Fruit fly (Drosophila melanogaster) whole organism, embryonic: Measurements from ENCODE around the gene Acp63F.
A peak's percentile ranks its signal among the peaks of the same experiment; 100 is the strongest.

Source experiments
- ATbp ChIP-seq: fragments of 200-800 bp; sonication (Bioruptor generic); optimal IDR thresholded peaks from 2 replicates; lab custom pipeline; 2017; ENCODE audit warnings: missing biosample characterization, mild to moderate bottlenecking, missing genetic modification characterization, missing genetic modification reagents
- CG11085 ChIP-seq: fragments of 200-800 bp; sonication (Bioruptor generic); IDR thresholded peaks from 2 replicates; pipeline ENCODE4 v1.3.6; 2022; ENCODE audit warnings: missing biosample characterization, missing genetic modification characterization
- CG11695 ChIP-seq: fragments of 200-800 bp; sonication (Bioruptor generic); IDR thresholded peaks from 3 replicates; pipeline ENCODE4 v1.3.6; 2022; ENCODE audit warnings: missing biosample characterization, missing genetic modification characterization
- CG12104 ChIP-seq: fragments of 200-800 bp; sonication (Bioruptor generic); optimal IDR thresholded peaks from 3 replicates; lab custom pipeline; 2016; ENCODE audit warnings: missing biosample characterization, missing genetic modification characterization
- CG15011 ChIP-seq: fragments of 200-800 bp; sonication (Bioruptor generic); optimal IDR thresholded peaks from 3 replicates; lab custom pipeline; 2018; ENCODE audit warnings: missing biosample characterization, mild to moderate bottlenecking, missing genetic modification characterization
- CG15479 ChIP-seq: fragments of 200-800 bp; sonication (Bioruptor generic); optimal IDR thresholded peaks from 3 replicates; lab custom pipeline; 2019; ENCODE audit warnings: missing biosample characterization, mild to moderate bottlenecking, missing genetic modification characterization, moderate library complexity
- CG15696 ChIP-seq: fragments of 200-800 bp; sonication (Bioruptor generic); optimal IDR thresholded peaks from 2 replicates; lab custom pipeline; 2019; ENCODE audit warnings: missing biosample characterization, mild to moderate bottlenecking, missing genetic modification characterization, moderate library complexity
- CG17612 ChIP-seq: fragments of 200-800 bp; sonication (Bioruptor generic); IDR thresholded peaks from 2 replicates; pipeline ENCODE4 v1.3.6; 2022; ENCODE audit warnings: missing biosample characterization, missing genetic modification characterization
- CG32532 ChIP-seq: fragments of 200-800 bp; sonication (Bioruptor generic); IDR thresholded peaks from 2 replicates; pipeline ENCODE4 v1.3.6; 2022; ENCODE audit warnings: missing biosample characterization, missing genetic modification characterization
- CG32772 ChIP-seq: fragments of 200-800 bp; sonication (Bioruptor generic); IDR thresholded peaks from 2 replicates; pipeline ENCODE4 v1.3.6; 2022; ENCODE audit warnings: missing biosample characterization, missing genetic modification characterization
- CG3281 ChIP-seq: fragments of 200-800 bp; sonication (Bioruptor generic); optimal IDR thresholded peaks from 3 replicates; lab custom pipeline; 2017; ENCODE audit warnings: missing biosample characterization, mild to moderate bottlenecking, missing genetic modification characterization
- CG34376 ChIP-seq: fragments of 200-800 bp; sonication (Bioruptor generic); optimal IDR thresholded peaks from 2 replicates; lab custom pipeline; 2018; ENCODE audit warnings: missing biosample characterization, mild to moderate bottlenecking, missing genetic modification characterization
- CG34422 ChIP-seq: fragments of 200-800 bp; sonication (Bioruptor generic); IDR thresholded peaks from 3 replicates; pipeline ENCODE4 v1.3.6; 2022; ENCODE audit warnings: missing biosample characterization, missing genetic modification characterization
- CG3726 ChIP-seq: fragments of 200-800 bp; sonication (Bioruptor generic); IDR thresholded peaks from 3 replicates; pipeline ENCODE4, ENCODE4 v1.3.6; 2022; ENCODE audit warnings: missing biosample characterization, missing genetic modification characterization
- CG3995 ChIP-seq: fragments of 200-800 bp; sonication (Bioruptor generic); optimal IDR thresholded peaks from 3 replicates; lab custom pipeline; 2016; ENCODE audit warnings: missing biosample characterization, missing genetic modification characterization
- CG6854 ChIP-seq: fragments of 200-800 bp; sonication (Bioruptor generic); optimal IDR thresholded peaks from 3 replicates; lab custom pipeline; 2017; ENCODE audit warnings: missing biosample characterization, mild to moderate bottlenecking, missing genetic modification characterization
- CG7271 ChIP-seq: fragments of 200-800 bp; sonication (Bioruptor generic); optimal IDR thresholded peaks from 2 replicates; lab custom pipeline; 2018; ENCODE audit warnings: missing biosample characterization, mild to moderate bottlenecking, missing genetic modification characterization, moderate library complexity
- CG9437 ChIP-seq: fragments of 200-800 bp; sonication (Bioruptor generic); optimal IDR thresholded peaks from 2 replicates; lab custom pipeline; 2018; ENCODE audit warnings: missing biosample characterization, mild to moderate bottlenecking, missing genetic modification characterization
- CoRest ChIP-seq: fragments of 200-800 bp; sonication (Bioruptor generic); optimal IDR thresholded peaks from 3 replicates; lab custom pipeline; 2018; ENCODE audit warnings: missing biosample characterization, mild to moderate bottlenecking, missing genetic modification characterization, moderate library complexity
- Dad ChIP-seq: fragments of 200-800 bp; sonication (Bioruptor generic); optimal IDR thresholded peaks from 3 replicates; lab custom pipeline; 2016; ENCODE audit warnings: missing biosample characterization, missing genetic modification characterization
- Dref ChIP-seq: fragments of 200-800 bp; sonication (Bioruptor generic); IDR thresholded peaks from 2 replicates; pipeline ENCODE4 v1.3.6; 2022; ENCODE audit warnings: missing biosample characterization, missing genetic modification characterization
- Ets97D ChIP-seq: fragments of 200-800 bp; sonication (Bioruptor generic); optimal IDR thresholded peaks from 3 replicates; lab custom pipeline; 2016; ENCODE audit warnings: missing biosample characterization, missing genetic modification characterization
- Hmx ChIP-seq: fragments of 200-800 bp; sonication (Bioruptor generic); optimal IDR thresholded peaks from 2 replicates; lab custom pipeline; 2016; ENCODE audit warnings: missing biosample characterization, missing genetic modification characterization
- Lim3 ChIP-seq: fragments of 200-800 bp; sonication (Bioruptor generic); IDR thresholded peaks from 2 replicates; pipeline ENCODE4 v1.3.6; 2022; ENCODE audit warnings: missing biosample characterization, missing genetic modification characterization
- Lpt ChIP-seq: fragments of >200 bp; optimal IDR thresholded peaks from 2 replicates; lab custom pipeline; 2018; ENCODE audit warnings: missing biosample characterization, missing genetic modification characterization
- Myb ChIP-seq: fragments of 200-800 bp; sonication (Bioruptor generic); optimal IDR thresholded peaks from 2 replicates; lab custom pipeline; 2016; ENCODE audit warnings: missing biosample characterization, missing genetic modification characterization
- Optix ChIP-seq: fragments of 200-800 bp; sonication (Bioruptor generic); IDR thresholded peaks from 3 replicates; pipeline ENCODE4 v1.3.6; 2022; ENCODE audit warnings: missing biosample characterization, missing genetic modification characterization
- Ptx1 ChIP-seq: fragments of 200-800 bp; sonication (Bioruptor generic); IDR thresholded peaks from 2 replicates; pipeline ENCODE4 v1.3.6; 2022; ENCODE audit warnings: missing biosample characterization, missing genetic modification characterization
- Ravus ChIP-seq: fragments of 200-800 bp; sonication (Bioruptor generic); IDR thresholded peaks from 2 replicates; pipeline ENCODE4 v1.3.6; 2022; ENCODE audit warnings: missing biosample characterization, missing genetic modification characterization
- Xrp1 ChIP-seq: fragments of 200-800 bp; sonication (Bioruptor generic); IDR thresholded peaks from 2 replicates; pipeline ENCODE4 v1.3.6; 2022; ENCODE audit warnings: missing biosample characterization, missing genetic modification characterization
- ab ChIP-seq: fragments of 200-800 bp; sonication (Bioruptor generic); optimal IDR thresholded peaks from 2 replicates; lab custom pipeline; 2016; ENCODE audit warnings: missing biosample characterization, missing genetic modification characterization
- ac ChIP-seq: fragments of 200-800 bp; sonication (Bioruptor generic); optimal IDR thresholded peaks from 3 replicates; lab custom pipeline; 2017; ENCODE audit warnings: missing biosample characterization, mild to moderate bottlenecking, missing genetic modification characterization
- bcd ChIP-seq: fragments of 200-800 bp; sonication (Bioruptor generic); optimal IDR thresholded peaks from 2 replicates; lab custom pipeline; 2017; ENCODE audit warnings: missing biosample characterization, mild to moderate bottlenecking, missing genetic modification characterization
- cas ChIP-seq: fragments of 200-800 bp; sonication (Bioruptor generic); IDR thresholded peaks from 2 replicates; pipeline ENCODE4 v1.3.6; 2022; ENCODE audit warnings: missing biosample characterization, missing genetic modification characterization
- chif ChIP-seq, 2 experiments: fragments of 200-800 bp; sonication (Bioruptor generic); optimal IDR thresholded peaks; 3 replicates each; lab custom pipeline; 2016; ENCODE audit warnings: missing biosample characterization in 2 of 2, missing genetic modification characterization in 2 of 2
- esg ChIP-seq: fragments of 200-800 bp; sonication (Bioruptor generic); conservative IDR thresholded peaks from 2 replicates; pipeline ENCODE4 v1.3.6; 2022; ENCODE audit warnings: missing biosample characterization, missing genetic modification characterization
- fu2 ChIP-seq: fragments of 200-800 bp; sonication (Bioruptor generic); optimal IDR thresholded peaks from 2 replicates; lab custom pipeline; 2016; ENCODE audit warnings: missing biosample characterization, missing genetic modification characterization
- gcm ChIP-seq: fragments of 200-800 bp; sonication (Bioruptor generic); optimal IDR thresholded peaks from 2 replicates; lab custom pipeline; 2019; ENCODE audit warnings: missing biosample characterization, mild to moderate bottlenecking, missing genetic modification characterization, moderate library complexity
- hth ChIP-seq: fragments of >200 bp; optimal IDR thresholded peaks from 2 replicates; lab custom pipeline; 2017; ENCODE audit warnings: inconsistent platforms
- jumu ChIP-seq: fragments of 200-800 bp; sonication (Bioruptor generic); optimal IDR thresholded peaks from 3 replicates; lab custom pipeline; 2016; ENCODE audit warnings: missing biosample characterization, missing genetic modification characterization
- nerfin-2 ChIP-seq: fragments of 200-800 bp; sonication (Bioruptor generic); IDR thresholded peaks from 2 replicates; pipeline ENCODE4 v1.3.6; 2022; ENCODE audit warnings: missing biosample characterization, missing genetic modification characterization; ENCODE audit not compliant: partially characterized antibody
- nom ChIP-seq: fragments of 200-800 bp; sonication (Bioruptor generic); optimal IDR thresholded peaks from 2 replicates; lab custom pipeline; 2017; ENCODE audit warnings: missing biosample characterization, missing genetic modification characterization, mild to moderate bottlenecking, moderate library complexity, missing genetic modification reagents
- psq ChIP-seq: fragments of 200-800 bp; sonication (Bioruptor generic); optimal IDR thresholded peaks from 2 replicates; lab custom pipeline; 2017; ENCODE audit warnings: missing biosample characterization, missing genetic modification characterization
- pum ChIP-seq: fragments of 200-800 bp; sonication (Bioruptor generic); optimal IDR thresholded peaks from 2 replicates; lab custom pipeline; 2016; ENCODE audit warnings: missing biosample characterization, missing genetic modification characterization
- pzg ChIP-seq: fragments of 200-800 bp; sonication (Bioruptor generic); optimal IDR thresholded peaks from 3 replicates; lab custom pipeline; 2018; ENCODE audit warnings: missing biosample characterization, mild to moderate bottlenecking, missing genetic modification characterization, moderate library complexity
- schlank ChIP-seq: fragments of 200-800 bp; sonication (Bioruptor generic); optimal IDR thresholded peaks from 2 replicates; lab custom pipeline; 2018; ENCODE audit warnings: missing biosample characterization, mild to moderate bottlenecking, missing genetic modification characterization
- ssp ChIP-seq: fragments of 200-800 bp; sonication (Bioruptor generic); IDR thresholded peaks from 2 replicates; pipeline ENCODE4 v1.3.6; 2022; ENCODE audit warnings: missing biosample characterization, missing genetic modification characterization
- tgo ChIP-seq: fragments of 200-800 bp; sonication (Bioruptor generic); IDR thresholded peaks from 3 replicates; pipeline ENCODE4 v1.3.6; 2022; ENCODE audit warnings: missing biosample characterization, missing genetic modification characterization
- tll ChIP-seq, 2 experiments: fragments of 200-800 bp in 1 of 2; fragments of >200 bp in 1 of 2; sonication (Bioruptor generic) in 1 of 2; optimal IDR thresholded peaks; 2 replicates each; lab custom pipeline; 2017 to 2019; ENCODE audit warnings: missing biosample characterization in 2 of 2, missing genetic modification characterization in 2 of 2, mild to moderate bottlenecking in 1 of 2, moderate library complexity in 1 of 2
- vvl ChIP-seq: fragments of 200-800 bp; sonication (Bioruptor generic); IDR thresholded peaks from 2 replicates; pipeline ENCODE4 v1.3.6; 2022; ENCODE audit warnings: missing biosample characterization, missing genetic modification characterization
- zfh2 ChIP-seq: fragments of 200-800 bp; sonication (Bioruptor generic); optimal IDR thresholded peaks from 2 replicates; lab custom pipeline; 2016; ENCODE audit warnings: missing biosample characterization, missing genetic modification characterization

The Acp63F gene

dm6 chr3L:3855194-3855980, 39.2 kb upstream of the Acp63F start (continued):
- TF ChIP-seq ac (GFP tag; lab: Kevin White, UChicago) (no peak), esg (GFP tag; lab: Robert Waterston, UW) (peak; percentile 50), CG34376 (GFP tag; lab: Kevin White, UChicago) (no peak), nom (GFP tag; lab: Kevin White, UChicago) (no peak), chif (GFP tag; optimal IDR thresholded peaks at IDR 0.05; lab: Kevin White, UChicago) (peak in 1 of 2 experiments; percentile 1), bcd (GFP tag; lab: Kevin White, UChicago) (peak; percentile 46), tgo (GFP tag; lab: Robert Waterston, UW) (no peak; the same call in 2 of the 3 replicates), gcm (peak; percentile 55), Myb (GFP tag; lab: Kevin White, UChicago) (no peak), Dref (GFP tag; lab: Robert Waterston, UW) (no peak), CG17612 (GFP tag; lab: Robert Waterston, UW) (no peak), vvl (GFP tag; lab: Robert Waterston, UW) (peak; percentile 73), jumu (GFP tag; lab: Kevin White, UChicago) (no peak), pzg (GFP tag; lab: Kevin White, UChicago) (no peak), pum (GFP tag; lab: Kevin White, UChicago) (no peak), psq (GFP tag; lab: Kevin White, UChicago) (no peak), CG34422 (GFP tag; lab: Robert Waterston, UW) (no peak), fu2 (GFP tag; lab: Kevin White, UChicago) (no peak), schlank (no peak), CG3726 (GFP tag; lab: Robert Waterston, UW) (no peak), CG3281 (GFP tag; lab: Kevin White, UChicago) (no peak), cas (no peak), Hmx (GFP tag; lab: Kevin White, UChicago) (no peak), CG15479 (GFP tag; lab: Kevin White, UChicago) (no peak), Xrp1 (peak; percentile 89), Ets97D (no peak), CG11085 (GFP tag; lab: Robert Waterston, UW) (no peak), Ravus (GFP tag; lab: Robert Waterston, UW) (no peak), ATbp (GFP tag; lab: Kevin White, UChicago) (peak; percentile 45), CG9437 (GFP tag; lab: Kevin White, UChicago) (peak; percentile 15), ab (GFP tag; lab: Kevin White, UChicago) (no peak), tll (GFP tag; optimal IDR thresholded peaks at IDR 0.05; lab: Kevin White, UChicago) (peak in 1 of 2 experiments; percentile 94), Lim3 (GFP tag; lab: Robert Waterston, UW) (no peak), Dad (no peak), CoRest (tag; lab: Kevin White, UChicago) (peak; percentile 69), CG15696 (tag; lab: Kevin White, UChicago) (peak; percentile 73), CG32532 (GFP tag; lab: Robert Waterston, UW) (no peak), CG6854 (GFP tag; lab: Kevin White, UChicago) (no peak), nerfin-2 (GFP tag; lab: Robert Waterston, UW) (no peak), CG12104 (no peak), CG15011 (GFP tag; lab: Kevin White, UChicago) (no peak), CG3995 (GFP tag; lab: Kevin White, UChicago) (no peak), Ptx1 (GFP tag; lab: Robert Waterston, UW) (peak; percentile 46; the same call in 1 of the 2 replicates), CG7271 (tag; lab: Kevin White, UChicago) (no peak), CG11695 (GFP tag; lab: Robert Waterston, UW) (peak; percentile 65; the same call in 1 of the 3 replicates), zfh2 (GFP tag; lab: Kevin White, UChicago) (no peak), Lpt (GFP tag; lab: Kevin White, UChicago) (no peak), hth (lab: Kevin White, UChicago) (no peak), CG32772 (GFP tag; lab: Robert Waterston, UW) (peak; percentile 46; the same call in 1 of the 2 replicates), Optix (GFP tag; lab: Robert Waterston, UW) (no peak), ssp (GFP tag; lab: Robert Waterston, UW) (0 out of 2 replicates have a peak, but pooled peaks have one; percentile 8)
